Fruit fly (Drosophila melanogaster): ENCODE data around the gene XNP.

Gene XNP

DNA sequence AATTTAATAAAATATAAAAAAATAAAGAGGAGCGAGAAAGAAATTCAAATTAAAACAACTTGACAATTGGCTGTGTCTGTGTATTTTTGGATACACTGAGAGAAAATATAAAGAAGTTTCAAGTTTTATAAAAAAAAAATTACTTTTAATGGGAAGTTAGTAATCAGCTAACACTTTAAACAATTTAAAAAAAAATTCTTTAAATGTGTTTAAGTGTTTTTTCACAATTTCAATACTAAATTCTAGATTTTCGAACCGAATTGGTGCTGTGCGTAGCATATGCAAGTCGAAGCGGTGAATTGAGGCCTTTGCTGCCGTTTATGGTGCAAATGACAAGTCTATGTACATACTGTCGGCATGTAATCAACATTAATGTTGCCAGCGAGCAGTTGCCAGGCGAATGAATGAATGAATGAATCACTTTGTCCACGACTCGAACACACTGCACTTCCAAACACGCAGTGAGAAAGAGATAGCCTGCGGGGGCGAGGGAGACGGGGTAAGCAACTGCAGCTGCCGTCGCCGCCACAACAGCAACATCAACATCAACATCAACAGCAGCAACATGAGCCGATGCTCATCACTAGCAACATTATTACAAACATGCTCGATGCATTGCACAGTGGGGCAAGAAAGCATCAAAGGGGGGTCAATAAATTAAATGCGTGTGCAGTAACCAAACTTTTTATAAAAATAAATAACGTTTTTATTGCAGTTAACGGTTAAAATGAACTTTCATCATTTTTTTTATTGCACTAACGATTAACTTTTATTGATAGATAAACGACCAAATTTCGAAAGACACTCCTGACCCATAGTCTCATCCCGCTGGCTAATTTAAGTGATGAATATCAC is 36.9 kb downstream of the XNP start (continued):
- peak; percentile 83 for TF ChIP-seq Sox102F (GFP tag; optimal IDR thresholded peaks at IDR 0.05)
- TF ChIP-seq CG6254 (GFP tag; optimal IDR thresholded peaks at IDR 0.05), result peak; percentile 54
- peak; percentile 27 for TF ChIP-seq CG11398 (GFP tag; optimal IDR thresholded peaks at IDR 0.05)
- TF ChIP-seq Mes4 (GFP tag; optimal IDR thresholded peaks at IDR 0.05), result peak; percentile 57
- peak; percentile 76 for TF ChIP-seq CG3407 (GFP tag; optimal IDR thresholded peaks at IDR 0.05)
- peak; percentile 43 for TF ChIP-seq H2.0 (GFP tag; IDR thresholded peaks at IDR 0.05)
- TF ChIP-seq CG18011 (GFP tag; optimal IDR thresholded peaks at IDR 0.05), result no peak
- no peak for TF ChIP-seq CG17912 (GFP tag; optimal IDR thresholded peaks at IDR 0.05)
- TF ChIP-seq CG30403 (GFP tag; optimal IDR thresholded peaks at IDR 0.05), result peak; percentile 59
- peak; percentile 28; the same call in 1 of the 2 replicates for TF ChIP-seq CG7372 (GFP tag; IDR thresholded peaks at IDR 0.05)
- TF ChIP-seq CG4328 (GFP tag; optimal IDR thresholded peaks at IDR 0.05), result no peak
- no peak for TF ChIP-seq Lim3 (GFP tag; IDR thresholded peaks at IDR 0.05)
- peak; percentile 46 for TF ChIP-seq zen (tag; optimal IDR thresholded peaks at IDR 0.05)
- TF ChIP-seq CG11456 (GFP tag; IDR thresholded peaks at IDR 0.05), result no peak
- peak; percentile 71 for TF ChIP-seq gsb-n (tag; optimal IDR thresholded peaks at IDR 0.05)
- peak; percentile 43; the same call in 1 of the 2 replicates for TF ChIP-seq sna (GFP tag; IDR thresholded peaks at IDR 0.05; ENCODE audit: partially characterized antibody)
- TF ChIP-seq chinmo (GFP tag; IDR thresholded peaks at IDR 0.05; ENCODE audit: partially characterized antibody), result no peak
- no peak for TF ChIP-seq Poxn (GFP tag; IDR thresholded peaks at IDR 0.05)
- TF ChIP-seq az2 (GFP tag; optimal IDR thresholded peaks at IDR 0.05), result peak; percentile 70
- peak; percentile 81 for TF ChIP-seq ara (GFP tag; IDR thresholded peaks at IDR 0.05)
- no peak for TF ChIP-seq slou (GFP tag; optimal IDR thresholded peaks at IDR 0.05)
- TF ChIP-seq CG33213 (GFP tag; optimal IDR thresholded peaks at IDR 0.05), result peak; percentile 33
- no peak for TF ChIP-seq CG14965 (GFP tag; optimal IDR thresholded peaks at IDR 0.05; ENCODE audit: borderline replicate concordance)
- TF ChIP-seq CG15269 (tag; optimal IDR thresholded peaks at IDR 0.05), result peak; percentile 27

DNA sequence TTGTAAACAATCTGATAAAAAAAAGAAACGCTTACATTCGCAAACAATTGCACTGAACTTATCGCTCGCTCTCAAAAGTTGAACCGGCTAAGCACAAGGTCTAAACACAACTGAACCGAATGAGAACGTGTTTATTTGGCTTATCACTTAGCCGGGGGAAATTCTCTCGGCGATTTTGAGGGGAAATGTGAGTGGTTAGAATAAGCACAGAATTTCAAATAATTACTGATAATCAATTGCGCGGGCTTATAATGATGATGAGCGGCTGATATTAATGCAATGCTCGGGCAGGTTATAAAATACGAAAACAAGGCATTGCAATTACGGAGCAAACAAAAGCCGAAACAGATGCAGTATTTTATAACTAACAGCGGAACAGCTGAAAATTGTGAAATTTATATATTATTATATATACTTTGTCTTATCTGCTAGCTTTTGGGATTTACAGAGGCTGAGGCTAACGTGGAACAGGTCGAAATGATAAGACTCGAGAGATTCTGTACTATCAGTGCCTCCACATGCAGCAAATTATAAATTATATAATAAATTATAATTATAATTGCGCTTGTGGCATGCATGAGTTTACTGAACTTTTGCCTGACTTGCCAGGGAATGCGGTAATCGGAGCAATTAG is 44.2 kb downstream of the XNP start:
- TF ChIP-seq dan (GFP tag; IDR thresholded peaks at IDR 0.05), result no peak
- peak; percentile 35 for TF ChIP-seq exex (tag; optimal IDR thresholded peaks at IDR 0.05)
- no peak for TF ChIP-seq sr (GFP tag; IDR thresholded peaks at IDR 0.05)

- TF ChIP-seq her (GFP tag; optimal IDR thresholded peaks at IDR 0.05), result no peak
- TF ChIP-seq Lim3 (GFP tag; IDR thresholded peaks at IDR 0.05), result no peak
- no peak for TF ChIP-seq CG13775 (GFP tag; optimal IDR thresholded peaks at IDR 0.05)
- no peak for TF ChIP-seq nerfin-2 (GFP tag; IDR thresholded peaks at IDR 0.05; ENCODE audit: partially characterized antibody)
- no peak for TF ChIP-seq CG2202 (tag; optimal IDR thresholded peaks at IDR 0.05)
- no peak for TF ChIP-seq HmgD (GFP tag; optimal IDR thresholded peaks at IDR 0.05)
- no peak for TF ChIP-seq Asciz (GFP tag; optimal IDR thresholded peaks at IDR 0.05)
- no peak for TF ChIP-seq lbe (GFP tag; optimal IDR thresholded peaks at IDR 0.05)
- no peak for TF ChIP-seq CG11085 (GFP tag; IDR thresholded peaks at IDR 0.05)
- no peak for TF ChIP-seq Poxn (GFP tag; IDR thresholded peaks at IDR 0.05)
- TF ChIP-seq Opbp (GFP tag; IDR thresholded peaks at IDR 0.05; ENCODE audit: partially characterized antibody), result no peak
- no peak for TF ChIP-seq ind (GFP tag; optimal IDR thresholded peaks at IDR 0.05)
- TF ChIP-seq HmgZ (tag; optimal IDR thresholded peaks at IDR 0.05), result no peak
- TF ChIP-seq CG15269 (tag; optimal IDR thresholded peaks at IDR 0.05), result peak; percentile 70
- peak; percentile 95 for TF ChIP-seq pros (GFP tag; optimal IDR thresholded peaks at IDR 0.05)
- no peak for TF ChIP-seq kay (GFP tag; optimal IDR thresholded peaks at IDR 0.05)
- TF ChIP-seq CG16779 (GFP tag; IDR thresholded peaks at IDR 0.05), result no peak
- TF ChIP-seq vfl (GFP tag; optimal IDR thresholded peaks at IDR 0.05), result no peak
- TF ChIP-seq ssp (GFP tag; IDR thresholded peaks at IDR 0.05), result no peak
- no peak for TF ChIP-seq Usf (GFP tag; optimal IDR thresholded peaks at IDR 0.05)
- TF ChIP-seq CoRest (tag; optimal IDR thresholded peaks at IDR 0.05), result no peak
- no peak for TF ChIP-seq exex (tag; optimal IDR thresholded peaks at IDR 0.05)
Measured at dm6 chr3R:25437254-25437810, 45.3 kb downstream of the XNP start.

Data from whole organism, embryonic.